Worm (Caenorhabditis elegans) whole organism, L2 larva: ENCODE measurements around the gene C10B5.1.

Experiments used
- R02D3.7 ChIP-seq: fragments of 150-350 bp; optimal IDR thresholded peaks from 2 replicates; lab custom pipeline; 2014; ENCODE audit warnings: missing biosample characterization, missing genetic modification characterization
- ZK546.5 ChIP-seq: sonication (generic microtip); optimal IDR thresholded peaks from 2 replicates; lab custom pipeline; 2017; ENCODE audit warnings: missing biosample characterization, missing genetic modification characterization
- aly-2 ChIP-seq: fragments of 150-350 bp; optimal IDR thresholded peaks from 2 replicates; lab custom pipeline; 2014; ENCODE audit warnings: missing biosample characterization, missing genetic modification characterization
- ama-1 ChIP-seq: fragments of 150-350 bp; optimal IDR thresholded peaks from 2 replicates; lab custom pipeline; 2018; ENCODE audit warnings: inconsistent platforms
- elt-1 ChIP-seq: fragments of 150-350 bp; optimal IDR thresholded peaks from 2 replicates; lab custom pipeline; 2014; ENCODE audit warnings: missing biosample characterization, missing genetic modification characterization
- fos-1 ChIP-seq: fragments of 150-350 bp; optimal IDR thresholded peaks from 2 replicates; lab custom pipeline; 2014; ENCODE audit warnings: missing biosample characterization, missing genetic modification characterization
- gmeb-1 ChIP-seq: fragments of 150-350 bp; optimal IDR thresholded peaks from 2 replicates; lab custom pipeline; 2014; ENCODE audit warnings: missing biosample characterization, missing genetic modification characterization
- lin-13 ChIP-seq: fragments of 150-350 bp; optimal IDR thresholded peaks from 2 replicates; lab custom pipeline; 2014; ENCODE audit warnings: missing biosample characterization, missing genetic modification reagents, missing genetic modification characterization
- nhr-11 ChIP-seq: fragments of 150-350 bp; optimal IDR thresholded peaks from 2 replicates; lab custom pipeline; 2014; ENCODE audit warnings: missing biosample characterization, missing genetic modification characterization
- nhr-12 ChIP-seq: fragments of 150-350 bp; optimal IDR thresholded peaks from 2 replicates; lab custom pipeline; 2014; ENCODE audit warnings: missing biosample characterization, missing genetic modification characterization
- nhr-25 ChIP-seq: fragments of 150-350 bp; sonication (generic microtip); optimal IDR thresholded peaks from 3 replicates; lab custom pipeline; 2014; ENCODE audit warnings: missing biosample characterization, missing genetic modification characterization
- nhr-77 ChIP-seq: fragments of 150-350 bp; optimal IDR thresholded peaks from 2 replicates; lab custom pipeline; 2014; ENCODE audit warnings: missing biosample characterization, missing genetic modification characterization
- snpc-4 ChIP-seq: fragments of 150-350 bp; optimal IDR thresholded peaks from 2 replicates; lab custom pipeline; 2014; ENCODE audit warnings: missing biosample characterization, missing genetic modification characterization

- TF ChIP-seq aly-2 (tag; lab: Kevin White, UChicago) (no peak), nhr-11 (tag; lab: Kevin White, UChicago) (no peak), lin-13 (no peak), gmeb-1 (tag; lab: Kevin White, UChicago) (no peak), fos-1 (tag; lab: Kevin White, UChicago) (no peak), nhr-25 (tag; lab: Kevin White, UChicago) (no peak), snpc-4 (no peak), nhr-12 (tag; lab: Kevin White, UChicago) (no peak), R02D3.7 (tag; lab: Kevin White, UChicago) (no peak), nhr-77 (tag; lab: Kevin White, UChicago) (no peak), ZK546.5 (tag; lab: Kevin White, UChicago) (no peak), elt-1 (no peak), ama-1 (lab: Kevin White, UChicago) (no peak)
Measured at ce11 chrV:8621213-8621612, 40.2 kb downstream of the C10B5.1 start, which contains the start of gene idpc-2.
